Fruit fly (Drosophila melanogaster): ENCODE measurements around the gene 5-HT2B.
A peak's percentile ranks its signal among the peaks of the same experiment; 100 is the strongest.

The 5-HT2B gene

DNA sequence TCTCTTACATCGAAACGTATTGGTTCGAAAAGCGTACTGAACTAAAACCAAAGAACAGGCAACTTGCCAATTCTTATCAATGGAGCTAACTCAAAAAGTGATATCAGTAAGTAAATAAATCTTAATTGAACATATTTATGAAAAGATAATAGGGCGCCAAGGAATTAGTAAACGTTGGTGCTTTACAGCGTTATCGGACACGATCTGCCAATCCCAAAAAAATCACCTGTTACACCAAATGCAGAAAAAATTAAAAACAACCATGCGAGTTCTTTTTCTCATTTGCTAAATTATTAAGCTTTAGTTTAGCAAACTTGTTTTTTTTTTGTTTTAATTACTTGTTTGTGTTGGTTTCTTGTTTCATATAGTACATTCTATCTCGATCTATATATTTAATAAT, 76.7 kb downstream of the 5-HT2B start, which contains the start of gene CG42489:
TSS of gene CG42489 (minus strand) at position 101 of the 400 bp plus-strand sequence.
- TF ChIP-seq CG8301 (tag; optimal IDR thresholded peaks at IDR 0.05) = no peak

DNA sequence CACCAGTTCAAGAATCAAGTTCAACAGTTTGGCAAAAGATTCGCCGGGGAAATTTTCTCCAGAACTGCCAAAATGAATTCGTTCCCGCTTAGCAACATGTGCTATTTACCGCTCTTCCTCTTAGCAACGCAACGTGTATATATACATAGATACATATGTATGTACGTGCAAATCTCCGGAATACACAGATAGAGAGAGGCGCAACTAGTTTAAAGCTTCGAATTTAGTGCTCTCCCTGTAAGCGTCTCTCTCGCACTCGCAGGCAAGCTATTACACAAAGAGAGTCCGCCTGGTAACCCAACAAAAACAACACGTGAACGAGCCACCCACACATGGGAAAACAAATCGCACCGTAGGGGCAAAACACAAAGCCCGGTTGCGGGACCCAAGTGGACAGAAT, 80.7 kb downstream of the 5-HT2B start:
- TF ChIP-seq CG12605 (GFP tag; IDR thresholded peaks at IDR 0.05) (0 out of 2 replicates have a peak, but pooled peaks have one; percentile 42), fd96Ca (GFP tag; IDR thresholded peaks at IDR 0.05) (peak; percentile 32; the same call in 1 of the 3 replicates), EcR (GFP tag; optimal IDR thresholded peaks at IDR 0.05) (peak; percentile 7), CG14655 (GFP tag; optimal IDR thresholded peaks at IDR 0.05) (no peak), CG17806 (tag; optimal IDR thresholded peaks at IDR 0.05) (no peak), Ets98B (GFP tag; IDR thresholded peaks at IDR 0.05) (peak; percentile 23; the same call in 1 of the 2 replicates)

DNA sequence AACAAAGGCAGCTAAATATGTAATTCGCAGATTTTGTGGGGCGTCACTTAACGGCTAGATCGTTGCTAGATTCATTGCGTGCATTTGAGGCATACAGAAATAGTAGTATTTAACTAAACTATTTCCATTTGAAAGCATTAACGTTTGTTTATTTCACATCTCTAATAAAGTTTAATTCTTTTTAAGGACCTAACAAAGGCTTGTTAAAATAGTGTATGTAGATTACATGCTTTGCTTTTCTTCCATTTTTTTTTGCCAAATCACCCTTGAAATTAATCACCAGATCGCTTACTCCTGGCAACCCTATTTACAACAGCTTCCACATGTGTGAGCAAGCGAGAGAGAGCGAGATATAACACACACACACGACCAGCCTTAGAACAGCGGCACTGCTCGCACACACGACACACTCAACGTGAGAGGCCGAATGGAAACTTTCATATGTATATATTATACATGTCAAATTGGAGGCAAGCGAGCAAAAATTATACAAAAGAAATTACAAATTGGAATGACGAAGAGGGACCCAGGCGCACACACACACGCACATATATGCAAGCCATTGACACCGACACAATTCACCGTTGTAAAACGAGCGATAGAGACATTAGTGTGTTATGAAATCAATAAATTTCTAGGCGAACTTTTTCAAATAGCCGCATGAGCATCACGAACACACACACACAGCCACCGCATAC, 81.3 kb downstream of the 5-HT2B start:
- TF ChIP-seq rn (GFP tag; IDR thresholded peaks at IDR 0.05) (peak; percentile 34; the same call in 1 of the 2 replicates), gl (tag; optimal IDR thresholded peaks at IDR 0.05) (peak; percentile 36), EcR (GFP tag; optimal IDR thresholded peaks at IDR 0.05) (peak; percentile 59), fd96Ca (GFP tag; IDR thresholded peaks at IDR 0.05) (no peak), CG12605 (GFP tag; IDR thresholded peaks at IDR 0.05) (no peak; the same call in 1 of the 2 replicates), CG8159 (tag; optimal IDR thresholded peaks at IDR 0.05) (peak; percentile 65), Pif1A (GFP tag; optimal IDR thresholded peaks at IDR 0.05) (peak; percentile 53), CG10348 (GFP tag; IDR thresholded peaks at IDR 0.05) (no peak), Ets98B (GFP tag; IDR thresholded peaks at IDR 0.05) (peak; percentile 77), Pif1B (GFP tag; optimal IDR thresholded peaks at IDR 0.05) (peak; percentile 48), CG9948 (tag; optimal IDR thresholded peaks at IDR 0.05) (peak; percentile 30), CG15710 (tag; optimal IDR thresholded peaks at IDR 0.05) (peak; percentile 50), CG17806 (tag; optimal IDR thresholded peaks at IDR 0.05) (peak; percentile 40), CG14655 (GFP tag; optimal IDR thresholded peaks at IDR 0.05) (peak; percentile 69), CG8301 (tag; optimal IDR thresholded peaks at IDR 0.05) (peak; percentile 54), Snoo (tag; optimal IDR thresholded peaks at IDR 0.05) (peak; percentile 49), D1 (tag; optimal IDR thresholded peaks at IDR 0.05) (no peak), CG32121 (GFP tag; IDR thresholded peaks at IDR 0.05) (peak; percentile 75), CG13204 (GFP tag; optimal IDR thresholded peaks at IDR 0.05) (no peak), CG34367 (tag; optimal IDR thresholded peaks at IDR 0.05) (peak; percentile 16), CG4496 (GFP tag; IDR thresholded peaks at IDR 0.05) (peak; percentile 81)

DNA sequence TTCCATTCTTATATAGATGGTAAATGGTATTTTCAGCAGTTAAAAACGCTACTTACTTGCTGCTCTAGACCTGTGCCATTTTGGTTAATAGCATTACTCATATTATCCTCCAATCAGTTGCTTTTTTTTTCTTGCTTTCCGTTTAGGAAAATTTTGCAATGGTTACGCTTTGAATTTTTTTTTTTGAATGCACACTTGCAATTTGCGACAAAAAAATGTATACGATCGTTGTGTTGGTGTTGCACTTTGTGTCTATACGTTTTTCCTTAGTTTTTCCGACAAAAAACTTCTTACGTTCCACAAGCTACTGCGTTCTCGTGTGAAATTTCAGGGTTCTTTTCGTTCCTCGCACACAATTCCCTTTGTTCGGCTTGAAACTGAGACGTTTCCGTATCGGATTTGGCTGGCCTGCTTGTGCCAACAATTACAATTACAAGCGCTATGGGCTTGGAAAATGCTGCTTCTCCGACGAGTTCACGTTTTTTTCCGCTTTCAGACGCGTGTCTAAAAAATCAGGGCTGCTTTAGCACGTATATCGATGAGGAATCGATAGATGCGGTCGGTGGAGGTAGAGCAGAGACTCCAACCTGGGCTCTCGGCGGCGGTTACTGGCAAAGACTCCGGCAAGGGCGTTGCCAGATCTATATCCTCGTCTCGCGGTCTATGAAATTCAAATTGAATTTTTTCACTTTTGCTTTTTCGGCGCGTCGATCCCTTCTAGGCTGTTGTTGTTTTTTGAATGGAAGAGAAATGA, 82.1 kb downstream of the 5-HT2B start:
- no peak for TF ChIP-seq Snoo (tag; optimal IDR thresholded peaks at IDR 0.05)
- peak; percentile 66; the same call in 2 of the 3 replicates for TF ChIP-seq CG4496 (GFP tag; IDR thresholded peaks at IDR 0.05)
- TF ChIP-seq Pif1B (GFP tag; optimal IDR thresholded peaks at IDR 0.05) = no peak
- no peak for TF ChIP-seq fd96Ca (GFP tag; IDR thresholded peaks at IDR 0.05)
- no peak for TF ChIP-seq EcR (GFP tag; optimal IDR thresholded peaks at IDR 0.05)
- TF ChIP-seq CG9948 (tag; optimal IDR thresholded peaks at IDR 0.05) = no peak
- TF ChIP-seq CG14655 (GFP tag; optimal IDR thresholded peaks at IDR 0.05) = no peak
- TF ChIP-seq CG15710 (tag; optimal IDR thresholded peaks at IDR 0.05) = no peak
- TF ChIP-seq gl (tag; optimal IDR thresholded peaks at IDR 0.05) = no peak
- TF ChIP-seq CG8301 (tag; optimal IDR thresholded peaks at IDR 0.05) = no peak
- no peak for TF ChIP-seq CG13204 (GFP tag; optimal IDR thresholded peaks at IDR 0.05)
- TF ChIP-seq D1 (tag; optimal IDR thresholded peaks at IDR 0.05) = no peak
- no peak for TF ChIP-seq CG17806 (tag; optimal IDR thresholded peaks at IDR 0.05)
- TF ChIP-seq Ets98B (GFP tag; IDR thresholded peaks at IDR 0.05) = peak; percentile 32
- no peak for TF ChIP-seq CG10348 (GFP tag; IDR thresholded peaks at IDR 0.05)
- TF ChIP-seq CG32121 (GFP tag; IDR thresholded peaks at IDR 0.05) = peak; percentile 8; the same call in 1 of the 2 replicates
- no peak for TF ChIP-seq CG12605 (GFP tag; IDR thresholded peaks at IDR 0.05)
- no peak for TF ChIP-seq CG8159 (tag; optimal IDR thresholded peaks at IDR 0.05)
- TF ChIP-seq CG34367 (tag; optimal IDR thresholded peaks at IDR 0.05) = peak; percentile 4
- TF ChIP-seq Pif1A (GFP tag; optimal IDR thresholded peaks at IDR 0.05) = no peak
- no peak for TF ChIP-seq rn (GFP tag; IDR thresholded peaks at IDR 0.05)

DNA sequence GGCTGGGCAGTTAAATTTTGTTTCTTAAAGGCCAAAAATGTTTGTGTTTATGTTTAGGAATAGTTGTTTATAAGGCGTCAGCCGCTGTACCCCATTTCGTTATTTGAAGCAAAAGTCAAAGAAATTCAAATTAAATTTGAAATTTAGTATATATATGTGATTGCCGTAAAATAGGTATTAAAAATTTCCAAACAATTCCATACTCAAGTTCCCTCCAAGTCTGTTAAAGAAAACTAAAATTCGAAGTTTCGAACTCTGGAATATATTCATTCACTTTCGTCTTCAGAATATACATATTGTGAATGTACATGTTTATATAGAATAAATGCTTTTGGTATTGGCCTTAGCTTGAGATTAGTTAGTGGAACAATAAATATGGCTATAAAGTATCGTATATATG, 82.7 kb downstream of the 5-HT2B start, which contains the start of gene bel:
TSS of gene bel (minus strand) at position 101 of the 400 bp plus-strand sequence.
- no peak for TF ChIP-seq D1 (tag; optimal IDR thresholded peaks at IDR 0.05)
- TF ChIP-seq Snoo (tag; optimal IDR thresholded peaks at IDR 0.05) = no peak
- TF ChIP-seq CG32121 (GFP tag; IDR thresholded peaks at IDR 0.05) = no peak
- no peak for TF ChIP-seq CG8159 (tag; optimal IDR thresholded peaks at IDR 0.05)
- no peak for TF ChIP-seq gl (tag; optimal IDR thresholded peaks at IDR 0.05)
- TF ChIP-seq rn (GFP tag; IDR thresholded peaks at IDR 0.05) = no peak
- TF ChIP-seq Pif1A (GFP tag; optimal IDR thresholded peaks at IDR 0.05) = no peak
- TF ChIP-seq CG34367 (tag; optimal IDR thresholded peaks at IDR 0.05) = no peak
- no peak for TF ChIP-seq CG15710 (tag; optimal IDR thresholded peaks at IDR 0.05)
- TF ChIP-seq Ets98B (GFP tag; IDR thresholded peaks at IDR 0.05) = no peak
- TF ChIP-seq CG13204 (GFP tag; optimal IDR thresholded peaks at IDR 0.05) = no peak
- TF ChIP-seq Pif1B (GFP tag; optimal IDR thresholded peaks at IDR 0.05) = no peak
- no peak for TF ChIP-seq EcR (GFP tag; optimal IDR thresholded peaks at IDR 0.05)
- no peak for TF ChIP-seq CG9948 (tag; optimal IDR thresholded peaks at IDR 0.05)
- no peak for TF ChIP-seq CG8301 (tag; optimal IDR thresholded peaks at IDR 0.05)

All from whole organism, pupa.